Worm (Caenorhabditis elegans) whole organism, L4 larva: ENCODE measurements around the gene Y73B6BL.27.

ENCODE experiments used
- ZK546.5 ChIP-seq, 2 experiments: sonication (generic microtip); optimal IDR thresholded peaks; 2 replicates each; lab custom pipeline; 2017; ENCODE audit warnings: missing biosample characterization in 2 of 2, missing genetic modification characterization in 2 of 2
- ceh-82 ChIP-seq: sonication (generic microtip); optimal IDR thresholded peaks from 2 replicates; lab custom pipeline; 2017; ENCODE audit warnings: missing biosample characterization, missing genetic modification characterization
- ces-1 ChIP-seq: fragments of 150-350 bp; sonication (generic microtip); optimal IDR thresholded peaks from 4 replicates; lab custom pipeline; 2014; ENCODE audit warnings: missing biosample characterization, missing genetic modification reagents, missing genetic modification characterization
- hlh-11 ChIP-seq: fragments of 200-800 bp; sonication (Bioruptor generic); optimal IDR thresholded peaks from 2 replicates; lab custom pipeline; 2018; ENCODE audit warnings: mild to moderate bottlenecking, missing genetic modification characterization, missing compliant biosample characterization
- lin-13 ChIP-seq: fragments of 150-350 bp; optimal IDR thresholded peaks from 2 replicates; lab custom pipeline; 2014; ENCODE audit warnings: missing biosample characterization, missing genetic modification reagents, missing genetic modification characterization
- nhr-77 ChIP-seq: fragments of 150-350 bp; optimal IDR thresholded peaks from 2 replicates; lab custom pipeline; 2014; ENCODE audit warnings: missing biosample characterization, missing genetic modification characterization
- php-3 ChIP-seq: fragments of 200-800 bp; sonication (Bioruptor generic); IDR thresholded peaks from 2 replicates; pipeline ENCODE4 v1.3.6; 2022; ENCODE audit warnings: missing genetic modification reagents, missing genetic modification characterization, missing compliant biosample characterization
- unc-39 ChIP-seq: sonication (generic microtip); optimal IDR thresholded peaks from 2 replicates; lab custom pipeline; 2017; ENCODE audit warnings: missing biosample characterization, missing genetic modification characterization
- zag-1 ChIP-seq: fragments of 150-350 bp; optimal IDR thresholded peaks from 2 replicates; lab custom pipeline; 2014; ENCODE audit warnings: missing biosample characterization, missing genetic modification characterization
- ztf-11 ChIP-seq: fragments of 150-350 bp; optimal IDR thresholded peaks from 2 replicates; lab custom pipeline; 2014; ENCODE audit warnings: missing biosample characterization, missing genetic modification characterization
- ztf-7 ChIP-seq: fragments of 150-350 bp; optimal IDR thresholded peaks from 2 replicates; lab custom pipeline; 2014; ENCODE audit warnings: missing biosample characterization, missing genetic modification characterization

DNA sequence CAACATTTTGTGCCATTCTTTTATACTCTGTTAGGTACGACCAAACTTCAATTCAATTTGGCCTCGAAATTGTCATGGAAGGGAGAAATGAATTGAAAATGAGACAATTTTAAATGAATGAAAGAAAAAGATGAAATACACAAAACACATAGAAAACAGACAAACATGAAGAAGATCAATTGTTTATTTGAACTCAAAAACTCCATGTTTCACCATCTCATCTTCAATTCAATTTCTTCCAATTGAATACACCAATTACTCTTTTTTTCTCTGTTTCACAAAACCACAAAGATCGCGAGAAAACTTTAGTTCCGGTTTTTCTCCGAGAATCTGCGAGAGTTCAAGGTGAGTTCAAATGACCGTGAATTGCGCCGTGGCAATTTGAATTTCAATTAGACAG is 45.8 kb downstream of the Y73B6BL.27 start:
- TF ChIP-seq unc-39 (tag; lab: Kevin White, UChicago) (no peak), ztf-7 (tag; lab: Kevin White, UChicago) (no peak), ztf-11 (no peak), lin-13 (no peak), php-3 (no peak), ces-1 (GFP tag; lab: Kevin White, UChicago) (no peak), ceh-82 (no peak), nhr-77 (tag; lab: Kevin White, UChicago) (no peak), hlh-11 (tag; lab: Kevin White, UChicago) (no peak), zag-1 (tag; lab: Kevin White, UChicago) (no peak), ZK546.5 (tag; optimal IDR thresholded peaks at IDR 0.05; lab: Kevin White, UChicago) (no peak)
